Worm (Caenorhabditis elegans) whole organism, young adult: ENCODE data around the gene eif-3.F.

ENCODE experiments used
- gei-17 ChIP-seq: fragments of 200-800 bp; sonication (Bioruptor generic); optimal IDR thresholded peaks from 2 replicates; lab custom pipeline; 2018; ENCODE audit warnings: mild to moderate bottlenecking, missing genetic modification characterization, missing compliant biosample characterization
- nfya-1 ChIP-seq: sonication (generic microtip); optimal IDR thresholded peaks from 2 replicates; lab custom pipeline; 2017; ENCODE audit warnings: antibody characterized with exemption, missing compliant biosample characterization, missing genetic modification characterization, borderline replicate concordance; ENCODE audit not compliant: insufficient read depth

DNA sequence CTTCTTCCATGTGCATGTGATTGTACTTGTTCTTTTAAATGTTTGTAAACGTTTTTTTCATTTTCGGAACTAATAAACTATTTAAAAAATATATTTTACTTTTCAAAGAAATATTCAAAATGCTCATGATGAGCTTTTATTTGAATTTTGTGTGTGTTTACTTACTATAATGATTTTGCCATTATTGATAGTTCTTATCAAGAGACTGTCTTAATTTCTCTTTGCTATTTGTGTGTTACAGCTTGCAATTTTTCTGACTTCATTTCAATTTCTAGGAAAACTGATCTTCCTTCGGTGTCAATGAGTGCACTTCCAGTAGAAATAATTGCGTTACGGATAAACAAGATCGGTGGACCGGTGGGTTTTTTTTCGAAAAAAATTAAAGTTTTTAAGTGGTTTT lies 43.4 kb downstream of the eif-3.F start, which contains the start of gene C06C3.12:
- no peak for TF ChIP-seq gei-17 (GFP tag; lab: Kevin White, UChicago)
- TF ChIP-seq nfya-1 (tag; lab: Kevin White, UChicago) = no peak
